Fruit fly (Drosophila melanogaster) whole organism, prepupa: ENCODE results near the gene VhaAC45RP.

Experiments
- Blimp-1 ChIP-seq: fragments of 200-800 bp; sonication (Bioruptor generic); optimal IDR thresholded peaks from 3 replicates; lab custom pipeline; 2017; ENCODE audit warnings: missing biosample characterization, missing genetic modification characterization, mild to moderate bottlenecking, moderate library complexity, missing genetic modification reagents
- CG10631 ChIP-seq: fragments of 200-800 bp; sonication (Bioruptor generic); optimal IDR thresholded peaks from 2 replicates; lab custom pipeline; 2016; ENCODE audit warnings: missing biosample characterization, missing genetic modification characterization
- CG10669 ChIP-seq: fragments of 200-800 bp; sonication (Bioruptor generic); optimal IDR thresholded peaks from 3 replicates; lab custom pipeline; 2018; ENCODE audit warnings: missing biosample characterization, mild to moderate bottlenecking, missing genetic modification characterization, moderate library complexity
- CG11294 ChIP-seq: fragments of 200-800 bp; sonication (Bioruptor generic); IDR thresholded peaks from 2 replicates; pipeline ENCODE4 v1.3.6; 2022; ENCODE audit warnings: missing biosample characterization, missing genetic modification characterization
- CG11762 ChIP-seq: fragments of 200-800 bp; sonication (Bioruptor generic); optimal IDR thresholded peaks from 3 replicates; lab custom pipeline; 2016; ENCODE audit warnings: missing biosample characterization, missing genetic modification characterization; ENCODE audit not compliant: insufficient read depth
- CG11902 ChIP-seq: fragments of 200-800 bp; sonication (Bioruptor generic); optimal IDR thresholded peaks from 3 replicates; lab custom pipeline; 2016; ENCODE audit warnings: missing biosample characterization, missing genetic modification characterization
- CG15336 ChIP-seq: fragments of 200-800 bp; sonication (Bioruptor generic); IDR thresholded peaks from 2 replicates; pipeline ENCODE4 v1.3.6; 2022; ENCODE audit warnings: missing biosample characterization, missing genetic modification characterization
- CG1621 ChIP-seq: fragments of 200-800 bp; sonication (Bioruptor generic); optimal IDR thresholded peaks from 3 replicates; lab custom pipeline; 2018; ENCODE audit warnings: missing biosample characterization, mild to moderate bottlenecking, missing genetic modification characterization
- CG16779 ChIP-seq: fragments of 200-800 bp; sonication (Bioruptor generic); optimal IDR thresholded peaks from 3 replicates; lab custom pipeline; 2017; ENCODE audit warnings: missing biosample characterization, mild to moderate bottlenecking, missing genetic modification characterization
- CG3032 ChIP-seq: fragments of 200-800 bp; optimal IDR thresholded peaks from 2 replicates; lab custom pipeline; 2019; ENCODE audit warnings: missing biosample characterization, mild to moderate bottlenecking, missing genetic modification characterization, moderate library complexity
- CG32006 ChIP-seq: fragments of 200-800 bp; sonication (Bioruptor generic); optimal IDR thresholded peaks from 3 replicates; lab custom pipeline; 2017; ENCODE audit warnings: missing biosample characterization, mild to moderate bottlenecking, missing genetic modification characterization
- CG34406 ChIP-seq: fragments of 200-800 bp; sonication (Bioruptor generic); optimal IDR thresholded peaks from 3 replicates; lab custom pipeline; 2016; ENCODE audit warnings: missing biosample characterization, missing genetic modification characterization
- CG3919 ChIP-seq: fragments of 200-800 bp; sonication (Bioruptor generic); optimal IDR thresholded peaks from 3 replicates; lab custom pipeline; 2016; ENCODE audit warnings: missing biosample characterization, missing genetic modification characterization
- CG4318 ChIP-seq: fragments of 200-800 bp; sonication (Bioruptor generic); optimal IDR thresholded peaks from 3 replicates; lab custom pipeline; 2017; ENCODE audit warnings: missing biosample characterization, mild to moderate bottlenecking, missing genetic modification characterization
- CG6163 ChIP-seq: fragments of 200-800 bp; sonication (Bioruptor generic); IDR thresholded peaks from 3 replicates; pipeline ENCODE4 v1.3.6; 2022; ENCODE audit warnings: missing biosample characterization, missing genetic modification characterization
- CG6276 ChIP-seq: fragments of 200-800 bp; sonication (Bioruptor generic); optimal IDR thresholded peaks from 2 replicates; lab custom pipeline; 2017; ENCODE audit warnings: missing biosample characterization, mild to moderate bottlenecking, missing genetic modification characterization
- CG6792 ChIP-seq: fragments of 200-800 bp; sonication (Bioruptor generic); optimal IDR thresholded peaks from 3 replicates; lab custom pipeline; 2016; ENCODE audit warnings: missing biosample characterization, missing genetic modification characterization
- CG6808 ChIP-seq: fragments of 200-800 bp; sonication (Bioruptor generic); optimal IDR thresholded peaks from 3 replicates; lab custom pipeline; 2017; ENCODE audit warnings: missing biosample characterization, missing genetic modification characterization, mild to moderate bottlenecking, moderate library complexity, missing genetic modification reagents
- CG6854 ChIP-seq: fragments of 200-800 bp; sonication (Bioruptor generic); optimal IDR thresholded peaks from 2 replicates; lab custom pipeline; 2017; ENCODE audit warnings: missing biosample characterization, mild to moderate bottlenecking, missing genetic modification characterization
- CG7368 ChIP-seq: fragments of 200-800 bp; sonication (Bioruptor generic); optimal IDR thresholded peaks from 3 replicates; lab custom pipeline; 2016; ENCODE audit warnings: missing biosample characterization, missing genetic modification characterization
- CG8119 ChIP-seq: fragments of 200-800 bp; sonication (Bioruptor generic); IDR thresholded peaks from 3 replicates; pipeline ENCODE4 v1.3.6; 2022; ENCODE audit warnings: missing biosample characterization, missing genetic modification characterization
- CG8319 ChIP-seq: fragments of 200-800 bp; sonication (Bioruptor generic); optimal IDR thresholded peaks from 3 replicates; lab custom pipeline; 2016; ENCODE audit warnings: missing biosample characterization, missing genetic modification characterization
- Eip75B ChIP-seq: fragments of 200-800 bp; sonication (Bioruptor generic); optimal IDR thresholded peaks from 3 replicates; lab custom pipeline; 2016; ENCODE audit warnings: missing biosample characterization, missing genetic modification characterization
- Eip78C ChIP-seq: fragments of 200-800 bp; sonication (Bioruptor generic); peaks from one replicate; lab custom pipeline; 2016; ENCODE audit warnings: missing biosample characterization, missing genetic modification characterization
- Eip93F ChIP-seq: fragments of 200-800 bp; sonication (Bioruptor generic); optimal IDR thresholded peaks from 2 replicates; lab custom pipeline; 2016; ENCODE audit warnings: missing biosample characterization, mild to moderate bottlenecking, missing genetic modification characterization
- Ets21C ChIP-seq: fragments of 200-800 bp; sonication (Bioruptor generic); optimal IDR thresholded peaks from 3 replicates; lab custom pipeline; 2016; ENCODE audit warnings: missing biosample characterization, missing genetic modification characterization
- Ets96B ChIP-seq: fragments of 200-800 bp; optimal IDR thresholded peaks from 2 replicates; lab custom pipeline; 2019; ENCODE audit warnings: missing biosample characterization, mild to moderate bottlenecking, missing genetic modification characterization, moderate library complexity
- Gug ChIP-seq: fragments of 200-800 bp; sonication (Bioruptor generic); IDR thresholded peaks from 2 replicates; pipeline ENCODE4 v1.3.6; 2022; ENCODE audit warnings: missing biosample characterization, missing genetic modification characterization
- Hr39 ChIP-seq: fragments of 200-800 bp; sonication (Bioruptor generic); optimal IDR thresholded peaks from 2 replicates; lab custom pipeline; 2016; ENCODE audit warnings: missing biosample characterization, missing genetic modification characterization
- Hr4 ChIP-seq: fragments of 200-800 bp; sonication (Bioruptor generic); optimal IDR thresholded peaks from 3 replicates; lab custom pipeline; 2016; ENCODE audit warnings: missing biosample characterization, missing genetic modification characterization
- Lpt ChIP-seq: fragments of 200-800 bp; sonication (Bioruptor generic); optimal IDR thresholded peaks from 3 replicates; lab custom pipeline; 2016; ENCODE audit warnings: missing biosample characterization, missing genetic modification characterization
- Smox ChIP-seq: fragments of 200-800 bp; sonication (Bioruptor generic); optimal IDR thresholded peaks from 3 replicates; lab custom pipeline; 2016; ENCODE audit warnings: missing biosample characterization, missing genetic modification characterization
- Sox102F ChIP-seq: fragments of 200-800 bp; sonication (Bioruptor generic); optimal IDR thresholded peaks from 2 replicates; lab custom pipeline; 2016; ENCODE audit warnings: missing biosample characterization, mild to moderate bottlenecking, missing genetic modification characterization
- Sox14 ChIP-seq: fragments of 200-800 bp; sonication (Bioruptor generic); optimal IDR thresholded peaks from 3 replicates; lab custom pipeline; 2016; ENCODE audit warnings: missing biosample characterization, missing genetic modification characterization
- achi ChIP-seq: fragments of 200-800 bp; sonication (Bioruptor generic); optimal IDR thresholded peaks from 3 replicates; lab custom pipeline; 2016; ENCODE audit warnings: missing biosample characterization, missing genetic modification characterization
- cyc ChIP-seq: fragments of 200-800 bp; sonication (Bioruptor generic); optimal IDR thresholded peaks from 3 replicates; lab custom pipeline; 2016; ENCODE audit warnings: missing biosample characterization, missing genetic modification characterization
- dsx ChIP-seq: fragments of 200-800 bp; optimal IDR thresholded peaks from 3 replicates; lab custom pipeline; 2019; ENCODE audit warnings: missing biosample characterization, mild to moderate bottlenecking, missing genetic modification characterization, moderate library complexity; ENCODE audit not compliant: poor library complexity, severe bottlenecking
- eg ChIP-seq: fragments of 200-800 bp; sonication (Bioruptor generic); IDR thresholded peaks from 3 replicates; pipeline ENCODE4 v1.3.6; 2022; ENCODE audit warnings: missing biosample characterization, missing genetic modification characterization
- esn ChIP-seq: fragments of 200-800 bp; sonication (Bioruptor generic); optimal IDR thresholded peaks from 2 replicates; lab custom pipeline; 2016; ENCODE audit warnings: missing biosample characterization, mild to moderate bottlenecking, missing genetic modification characterization, moderate library complexity
- fd59A ChIP-seq: fragments of 200-800 bp; sonication (Bioruptor generic); optimal IDR thresholded peaks from 2 replicates; lab custom pipeline; 2017; ENCODE audit warnings: missing biosample characterization, mild to moderate bottlenecking, missing genetic modification characterization, missing genetic modification reagents
- fd85E ChIP-seq: fragments of 200-800 bp; sonication (Bioruptor generic); optimal IDR thresholded peaks from 3 replicates; lab custom pipeline; 2016; ENCODE audit warnings: missing biosample characterization, missing genetic modification characterization
- net ChIP-seq: fragments of 200-800 bp; sonication (Bioruptor generic); optimal IDR thresholded peaks from 3 replicates; lab custom pipeline; 2016; ENCODE audit warnings: missing biosample characterization, missing genetic modification characterization
- salr ChIP-seq, 2 experiments: fragments of 200-800 bp; sonication (Bioruptor generic); optimal IDR thresholded peaks; 3 replicates each; lab custom pipeline; 2016 to 2018; ENCODE audit warnings: missing biosample characterization in 2 of 2, missing genetic modification characterization in 2 of 2, mild to moderate bottlenecking in 1 of 2
- spab ChIP-seq: fragments of 200-800 bp; sonication (Bioruptor generic); optimal IDR thresholded peaks from 2 replicates; lab custom pipeline; 2017; ENCODE audit warnings: missing biosample characterization, mild to moderate bottlenecking, missing genetic modification characterization, missing genetic modification reagents
- svp ChIP-seq: fragments of 200-800 bp; sonication (Bioruptor generic); peaks from one replicate; lab custom pipeline; 2016; ENCODE audit warnings: missing biosample characterization, missing genetic modification characterization
- topi ChIP-seq: fragments of 200-800 bp; sonication (Bioruptor generic); optimal IDR thresholded peaks from 3 replicates; lab custom pipeline; 2016; ENCODE audit warnings: missing biosample characterization, missing genetic modification characterization

Gene VhaAC45RP

dm6 chr3R:30164162-30164561 is 2.1 kb downstream of the VhaAC45RP start (continued):
- TF ChIP-seq cyc (GFP tag; lab: Kevin White, UChicago) (no peak), Eip93F (no peak), Sox102F (GFP tag; lab: Kevin White, UChicago) (no peak), CG11762 (GFP tag; lab: Kevin White, UChicago) (peak; percentile 13), CG4318 (GFP tag; lab: Kevin White, UChicago) (peak; percentile 71), Eip75B (GFP tag; lab: Kevin White, UChicago) (peak; percentile 42), Blimp-1 (GFP tag; lab: Kevin White, UChicago) (peak; percentile 95), CG7368 (GFP tag; lab: Kevin White, UChicago) (no peak), net (GFP tag; lab: Kevin White, UChicago) (peak; percentile 58), topi (GFP tag; lab: Kevin White, UChicago) (peak; percentile 24), CG3032 (tag; lab: Kevin White, UChicago) (no peak), CG6163 (GFP tag; lab: Robert Waterston, UW) (peak; percentile 83), CG32006 (GFP tag; lab: Kevin White, UChicago) (peak; percentile 88), CG11902 (no peak), Ets96B (tag; lab: Kevin White, UChicago) (peak; percentile 4), CG6854 (GFP tag; lab: Kevin White, UChicago) (peak; percentile 56), Hr4 (GFP tag; lab: Kevin White, UChicago) (peak; percentile 89), CG8119 (GFP tag; lab: Robert Waterston, UW) (peak; percentile 88), salr (GFP tag; optimal IDR thresholded peaks at IDR 0.05; lab: Kevin White, UChicago) (peak in 1 of 2 experiments; percentile 64), Lpt (peak; percentile 80), eg (GFP tag; lab: Robert Waterston, UW) (peak; percentile 89), CG34406 (GFP tag; lab: Kevin White, UChicago) (peak; percentile 20), CG3919 (GFP tag; lab: Kevin White, UChicago) (peak; percentile 73), Smox (GFP tag; lab: Kevin White, UChicago) (no peak), spab (GFP tag; lab: Kevin White, UChicago) (no peak), Eip78C (GFP tag; lab: Kevin White, UChicago) (peak; percentile 86), CG8319 (no peak), Ets21C (GFP tag; lab: Kevin White, UChicago) (no peak), achi (GFP tag; lab: Kevin White, UChicago) (peak; percentile 64), CG6792 (peak; percentile 37)

- TF ChIP-seq CG11762 (GFP tag; lab: Kevin White, UChicago) (no peak), CG6808 (no peak), CG6792 (no peak), CG16779 (tag; lab: Kevin White, UChicago) (no peak), topi (GFP tag; lab: Kevin White, UChicago) (no peak), CG7368 (GFP tag; lab: Kevin White, UChicago) (no peak), esn (GFP tag; lab: Kevin White, UChicago) (no peak), Sox14 (GFP tag; lab: Kevin White, UChicago) (no peak), CG6163 (GFP tag; lab: Robert Waterston, UW) (peak; percentile 26; the same call in 1 of the 3 replicates), CG1621 (tag; lab: Kevin White, UChicago) (no peak), svp (GFP tag; lab: Kevin White, UChicago) (no peak), dsx (no peak), Eip93F (no peak), CG34406 (GFP tag; lab: Kevin White, UChicago) (no peak), CG4318 (GFP tag; lab: Kevin White, UChicago) (peak; percentile 18), eg (GFP tag; lab: Robert Waterston, UW) (peak; percentile 52; the same call in 1 of the 3 replicates), Blimp-1 (GFP tag; lab: Kevin White, UChicago) (no peak), CG15336 (GFP tag; lab: Robert Waterston, UW) (peak; percentile 65), Eip75B (GFP tag; lab: Kevin White, UChicago) (no peak), Eip78C (GFP tag; lab: Kevin White, UChicago) (peak; percentile 85), CG8119 (GFP tag; lab: Robert Waterston, UW) (peak; percentile 58; the same call in 2 of the 3 replicates), fd59A (GFP tag; lab: Kevin White, UChicago) (no peak), Hr4 (GFP tag; lab: Kevin White, UChicago) (peak; percentile 70), Ets21C (GFP tag; lab: Kevin White, UChicago) (no peak), CG10631 (no peak), CG11294 (GFP tag; lab: Robert Waterston, UW) (no peak), achi (GFP tag; lab: Kevin White, UChicago) (no peak), CG6854 (GFP tag; lab: Kevin White, UChicago) (no peak), fd85E (no peak), Gug (GFP tag; lab: Robert Waterston, UW) (no peak), Hr39 (GFP tag; lab: Kevin White, UChicago) (no peak), CG10669 (GFP tag; lab: Kevin White, UChicago) (no peak), CG3919 (GFP tag; lab: Kevin White, UChicago) (no peak), Smox (GFP tag; lab: Kevin White, UChicago) (no peak), CG3032 (tag; lab: Kevin White, UChicago) (no peak), Ets96B (tag; lab: Kevin White, UChicago) (no peak), cyc (GFP tag; lab: Kevin White, UChicago) (no peak), CG6276 (GFP tag; lab: Kevin White, UChicago) (peak; percentile 34), spab (GFP tag; lab: Kevin White, UChicago) (no peak)
Measured at dm6 chr3R:30163228-30163627, 3.0 kb downstream of the VhaAC45RP start.
